Fruit fly (Drosophila melanogaster) whole organism, embryonic: ENCODE measurements around the gene CG16985.

ENCODE experiments used
- Aef1 ChIP-seq: fragments of 200-800 bp; sonication (Bioruptor generic); IDR thresholded peaks from 3 replicates; pipeline ENCODE4 v1.3.6; 2022; ENCODE audit warnings: missing biosample characterization, missing genetic modification characterization
- CG10543 ChIP-seq: fragments of 200-800 bp; sonication (Bioruptor generic); optimal IDR thresholded peaks from 3 replicates; lab custom pipeline; 2017; ENCODE audit warnings: missing biosample characterization, mild to moderate bottlenecking, missing genetic modification characterization, moderate library complexity
- CG11093 ChIP-seq: fragments of 200-800 bp; sonication (Bioruptor generic); IDR thresholded peaks from 3 replicates; pipeline ENCODE4 v1.3.6; 2022; ENCODE audit warnings: missing biosample characterization, missing genetic modification characterization
- CG12769 ChIP-seq: fragments of 200-800 bp; sonication (Bioruptor generic); optimal IDR thresholded peaks from 2 replicates; lab custom pipeline; 2019; ENCODE audit warnings: missing biosample characterization, mild to moderate bottlenecking, missing genetic modification characterization, moderate library complexity
- CG13287 ChIP-seq: fragments of 200-800 bp; sonication (Bioruptor generic); IDR thresholded peaks from 2 replicates; pipeline ENCODE4 v1.3.6; 2022; ENCODE audit warnings: missing biosample characterization, missing genetic modification characterization; ENCODE audit not compliant: partially characterized antibody
- CG13894 ChIP-seq: fragments of 200-800 bp; sonication (Bioruptor generic); optimal IDR thresholded peaks from 3 replicates; lab custom pipeline; 2018; ENCODE audit warnings: missing biosample characterization, mild to moderate bottlenecking, missing genetic modification characterization, moderate library complexity
- CG17385 ChIP-seq: fragments of 200-800 bp; sonication (Bioruptor generic); optimal IDR thresholded peaks from 3 replicates; lab custom pipeline; 2018; ENCODE audit warnings: missing biosample characterization, mild to moderate bottlenecking, missing genetic modification characterization
- CG17829 ChIP-seq: fragments of 200-800 bp; optimal IDR thresholded peaks from 2 replicates; lab custom pipeline; 2019; ENCODE audit warnings: missing biosample characterization, mild to moderate bottlenecking, missing genetic modification characterization, moderate library complexity
- CG2120 ChIP-seq: fragments of 200-800 bp; sonication (Bioruptor generic); optimal IDR thresholded peaks from 3 replicates; lab custom pipeline; 2016; ENCODE audit warnings: missing biosample characterization, missing genetic modification characterization
- CG2199 ChIP-seq: fragments of 200-800 bp; sonication (Bioruptor generic); IDR thresholded peaks from 3 replicates; pipeline ENCODE4 v1.3.6; 2022; ENCODE audit warnings: missing biosample characterization, missing genetic modification characterization
- CG31224 ChIP-seq: fragments of 200-800 bp; sonication (Bioruptor generic); IDR thresholded peaks from 2 replicates; pipeline ENCODE4 v1.3.6; 2022; ENCODE audit warnings: missing biosample characterization, missing genetic modification characterization
- CG31388 ChIP-seq: fragments of 200-800 bp; sonication (Bioruptor generic); optimal IDR thresholded peaks from 2 replicates; lab custom pipeline; 2016; ENCODE audit warnings: missing biosample characterization, missing genetic modification characterization
- CG3163 ChIP-seq: fragments of 200-800 bp; sonication (Bioruptor generic); optimal IDR thresholded peaks from 3 replicates; lab custom pipeline; 2016; ENCODE audit warnings: missing biosample characterization, missing genetic modification characterization
- CG32532 ChIP-seq: fragments of 200-800 bp; sonication (Bioruptor generic); IDR thresholded peaks from 2 replicates; pipeline ENCODE4 v1.3.6; 2022; ENCODE audit warnings: missing biosample characterization, missing genetic modification characterization
- CG34376 ChIP-seq: fragments of 200-800 bp; sonication (Bioruptor generic); optimal IDR thresholded peaks from 2 replicates; lab custom pipeline; 2018; ENCODE audit warnings: missing biosample characterization, mild to moderate bottlenecking, missing genetic modification characterization
- CG8290 ChIP-seq, 3 experiments: fragments of 200-800 bp; sonication (Bioruptor generic); optimal IDR thresholded peaks; 2 replicates each; lab custom pipeline; 2016 to 2019; ENCODE audit warnings: missing biosample characterization in 3 of 3, missing genetic modification characterization in 3 of 3, mild to moderate bottlenecking in 2 of 3, moderate library complexity in 1 of 3
- CHES-1-like ChIP-seq: fragments of 200-800 bp; sonication (Bioruptor generic); optimal IDR thresholded peaks from 2 replicates; lab custom pipeline; 2016; ENCODE audit warnings: missing biosample characterization, missing genetic modification characterization
- D19A ChIP-seq: fragments of 200-800 bp; optimal IDR thresholded peaks from 3 replicates; lab custom pipeline; 2019; ENCODE audit warnings: missing biosample characterization, mild to moderate bottlenecking, missing genetic modification characterization, moderate library complexity
- Dfd ChIP-seq, 2 experiments: fragments of >200 bp; optimal IDR thresholded peaks; 2 replicates each; lab custom pipeline; 2017; ENCODE audit warnings: missing biosample characterization in 2 of 2, missing genetic modification characterization in 2 of 2
- Dip2 ChIP-seq: fragments of 200-800 bp; sonication (Bioruptor generic); IDR thresholded peaks from 2 replicates; pipeline ENCODE4 v1.3.6; 2022; ENCODE audit warnings: missing biosample characterization, missing genetic modification characterization
- Dll ChIP-seq: fragments of 200-800 bp; sonication (Bioruptor generic); IDR thresholded peaks from 4 replicates; pipeline ENCODE4 v1.3.6; 2022; ENCODE audit warnings: missing biosample characterization, missing genetic modification characterization; ENCODE audit not compliant: partially characterized antibody
- Ets97D ChIP-seq: fragments of 200-800 bp; sonication (Bioruptor generic); optimal IDR thresholded peaks from 3 replicates; lab custom pipeline; 2016; ENCODE audit warnings: missing biosample characterization, missing genetic modification characterization
- MESR4 ChIP-seq: fragments of 200-800 bp; sonication (Bioruptor generic); optimal IDR thresholded peaks from 2 replicates; lab custom pipeline; 2018; ENCODE audit warnings: missing biosample characterization, mild to moderate bottlenecking, missing genetic modification characterization, moderate library complexity
- Med ChIP-seq: fragments of 200-800 bp; sonication (Bioruptor generic); peaks from one replicate; lab custom pipeline; 2016; ENCODE audit warnings: missing biosample characterization, missing genetic modification characterization, mild to moderate bottlenecking, inconsistent platforms, moderate library complexity
- NK7.1 ChIP-seq: fragments of 200-800 bp; sonication (Bioruptor generic); optimal IDR thresholded peaks from 3 replicates; lab custom pipeline; 2016; ENCODE audit warnings: missing biosample characterization, missing genetic modification characterization
- Side ChIP-seq: fragments of 200-800 bp; sonication (Bioruptor generic); optimal IDR thresholded peaks from 2 replicates; lab custom pipeline; 2016; ENCODE audit warnings: missing biosample characterization, missing genetic modification characterization
- Trl ChIP-seq, 3 experiments: fragments of >200 bp in 2 of 3; fragments of 200-800 bp in 1 of 3; sonication (Bioruptor generic) in 1 of 3; optimal IDR thresholded peaks; 2 replicates in 1 of 3; 3 replicates in 2 of 3; lab custom pipeline; 2016 to 2017; ENCODE audit warnings: missing biosample characterization in 1 of 3, missing genetic modification characterization in 1 of 3
- amos ChIP-seq: fragments of 200-800 bp; sonication (Bioruptor generic); IDR thresholded peaks from 2 replicates; pipeline ENCODE4 v1.3.6; 2022; ENCODE audit warnings: missing biosample characterization, missing genetic modification characterization; ENCODE audit not compliant: partially characterized antibody
- cg ChIP-seq: fragments of 200-800 bp; sonication (Bioruptor generic); optimal IDR thresholded peaks from 3 replicates; lab custom pipeline; 2019; ENCODE audit warnings: missing biosample characterization, mild to moderate bottlenecking, missing genetic modification characterization, moderate library complexity
- ftz-f1 ChIP-seq: fragments of 200-800 bp; sonication (Bioruptor generic); optimal IDR thresholded peaks from 2 replicates; lab custom pipeline; 2016; ENCODE audit warnings: missing biosample characterization, missing genetic modification characterization
- fu2 ChIP-seq: fragments of 200-800 bp; sonication (Bioruptor generic); optimal IDR thresholded peaks from 2 replicates; lab custom pipeline; 2016; ENCODE audit warnings: missing biosample characterization, missing genetic modification characterization
- h ChIP-seq: fragments of >200 bp; optimal IDR thresholded peaks from 2 replicates; lab custom pipeline; 2017
- her ChIP-seq: fragments of 200-800 bp; sonication (Bioruptor generic); optimal IDR thresholded peaks from 2 replicates; lab custom pipeline; 2016; ENCODE audit warnings: missing biosample characterization, missing genetic modification characterization
- inv ChIP-seq: fragments of 200-800 bp; sonication (Bioruptor generic); IDR thresholded peaks from 2 replicates; pipeline ENCODE4 v1.3.6; 2022; ENCODE audit warnings: missing biosample characterization, missing genetic modification characterization; ENCODE audit not compliant: partially characterized antibody
- jumu ChIP-seq: fragments of 200-800 bp; sonication (Bioruptor generic); optimal IDR thresholded peaks from 3 replicates; lab custom pipeline; 2016; ENCODE audit warnings: missing biosample characterization, missing genetic modification characterization
- klu ChIP-seq: fragments of 200-800 bp; sonication (Bioruptor generic); IDR thresholded peaks from 2 replicates; pipeline ENCODE4 v1.3.6; 2022; ENCODE audit warnings: missing biosample characterization, missing genetic modification characterization
- kni ChIP-seq: fragments of 200-800 bp; sonication (Bioruptor generic); optimal IDR thresholded peaks from 3 replicates; lab custom pipeline; 2017; ENCODE audit warnings: mild to moderate bottlenecking, missing biosample characterization, missing genetic modification reagents, missing genetic modification characterization
- lab ChIP-seq: fragments of 200-800 bp; sonication (Bioruptor generic); optimal IDR thresholded peaks from 3 replicates; lab custom pipeline; 2017; ENCODE audit warnings: missing biosample characterization, missing genetic modification characterization, mild to moderate bottlenecking, moderate library complexity, missing genetic modification reagents
- lola ChIP-seq, 3 experiments: fragments of >200 bp in 2 of 3; fragments of 200-800 bp in 1 of 3; sonication (Bioruptor generic) in 1 of 3; optimal IDR thresholded peaks; 2 replicates each; lab custom pipeline; 2017 to 2019; ENCODE audit warnings: missing biosample characterization in 3 of 3, missing genetic modification characterization in 3 of 3, mild to moderate bottlenecking in 1 of 3, moderate library complexity in 1 of 3
- mirr ChIP-seq: fragments of 200-800 bp; sonication (Bioruptor generic); optimal IDR thresholded peaks from 3 replicates; lab custom pipeline; 2018; ENCODE audit warnings: missing biosample characterization, mild to moderate bottlenecking, missing genetic modification characterization
- pzg ChIP-seq: fragments of 200-800 bp; sonication (Bioruptor generic); optimal IDR thresholded peaks from 3 replicates; lab custom pipeline; 2018; ENCODE audit warnings: missing biosample characterization, mild to moderate bottlenecking, missing genetic modification characterization, moderate library complexity
- rib ChIP-seq: fragments of 200-800 bp; sonication (Bioruptor generic); IDR thresholded peaks from 2 replicates; pipeline ENCODE4 v1.3.6; 2022; ENCODE audit warnings: missing biosample characterization, missing genetic modification characterization
- sisA ChIP-seq: fragments of 200-800 bp; sonication (Bioruptor generic); IDR thresholded peaks from 2 replicates; pipeline ENCODE4 v1.3.6; 2022; ENCODE audit warnings: missing biosample characterization, missing genetic modification characterization
- sr ChIP-seq: fragments of 200-800 bp; sonication (Bioruptor generic); IDR thresholded peaks from 3 replicates; pipeline ENCODE4 v1.3.6; 2022; ENCODE audit warnings: missing biosample characterization, missing genetic modification characterization
- sug ChIP-seq: fragments of 200-800 bp; optimal IDR thresholded peaks from 2 replicates; lab custom pipeline; 2019; ENCODE audit warnings: missing biosample characterization, mild to moderate bottlenecking, missing genetic modification characterization, moderate library complexity
- vnd ChIP-seq: fragments of 200-800 bp; sonication (Bioruptor generic); IDR thresholded peaks from 3 replicates; pipeline ENCODE4 v1.3.6; 2022; ENCODE audit warnings: missing biosample characterization, missing genetic modification characterization; ENCODE audit not compliant: partially characterized antibody
- yki ChIP-seq: fragments of >200 bp; optimal IDR thresholded peaks from 3 replicates; lab custom pipeline; 2018

Gene CG16985

DNA sequence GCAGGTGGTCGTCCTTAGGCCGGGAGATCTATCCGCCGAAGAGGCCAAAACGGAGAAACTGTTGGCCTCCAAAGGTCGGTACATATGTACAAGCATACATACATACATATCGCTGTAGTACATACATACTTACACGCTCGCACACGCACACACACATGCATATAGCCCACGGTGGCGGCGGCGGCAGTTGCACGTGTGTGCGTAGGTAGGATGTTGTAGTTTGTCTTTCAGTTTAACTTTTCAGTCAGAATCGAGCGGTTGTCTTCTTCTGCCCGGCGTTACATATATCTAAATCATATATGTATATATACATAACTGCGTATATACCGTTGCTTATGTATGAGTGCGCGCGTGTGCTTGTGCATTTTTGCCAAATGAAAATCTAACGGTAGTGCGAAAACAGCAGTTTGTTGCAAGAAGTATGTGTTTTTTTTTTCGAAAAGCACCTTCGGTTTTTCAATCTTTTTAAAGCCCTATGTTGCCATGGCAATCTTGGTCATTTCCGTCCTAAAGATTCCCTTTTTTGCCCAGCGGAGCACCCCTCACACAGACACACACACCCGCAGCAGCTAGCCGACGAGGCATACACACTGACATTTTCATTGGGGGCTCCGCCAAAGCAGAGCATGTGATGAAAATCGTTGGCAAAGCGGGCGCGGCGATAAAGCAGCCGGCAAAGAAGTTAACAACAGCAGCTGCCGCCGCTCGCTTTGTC is 33.1 kb downstream of the CG16985 start:
- TF ChIP-seq CG3163 = peak; percentile 14
- peak; percentile 82 for TF ChIP-seq Med (GFP tag; lab: Kevin White, UChicago)
- TF ChIP-seq CG31388 (GFP tag; lab: Kevin White, UChicago) = no peak
- TF ChIP-seq lola (GFP tag; optimal IDR thresholded peaks at IDR 0.05; lab: Kevin White, UChicago) = peak in 1 of 3 experiments; percentile 62
- no peak for TF ChIP-seq yki
- no peak for TF ChIP-seq her (GFP tag; lab: Kevin White, UChicago)
- peak; percentile 11 for TF ChIP-seq CHES-1-like
- peak; percentile 55; the same call in 1 of the 2 replicates for TF ChIP-seq CG13287 (GFP tag; lab: Robert Waterston, UW)
- peak; percentile 93 for TF ChIP-seq D19A (tag; lab: Kevin White, UChicago)
- peak; percentile 4 for TF ChIP-seq NK7.1 (GFP tag; lab: Kevin White, UChicago)
- TF ChIP-seq Side (GFP tag; lab: Kevin White, UChicago) = no peak
- peak; percentile 31 for TF ChIP-seq fu2 (GFP tag; lab: Kevin White, UChicago)
- TF ChIP-seq cg (GFP tag; lab: Kevin White, UChicago) = peak; percentile 88
- peak; percentile 43 for TF ChIP-seq CG17385 (GFP tag; lab: Kevin White, UChicago)
- no peak for TF ChIP-seq amos
- peak; percentile 94 for TF ChIP-seq MESR4 (GFP tag; lab: Kevin White, UChicago)
- 0 out of 3 replicates have a peak, but pooled peaks have one; percentile 20 for TF ChIP-seq CG2199 (GFP tag; lab: Robert Waterston, UW)
- TF ChIP-seq Ets97D (GFP tag; lab: Kevin White, UChicago) = peak; percentile 14
- 0 out of 2 replicates have a peak, but pooled peaks have one; percentile 8 for TF ChIP-seq inv (GFP tag; lab: Robert Waterston, UW)
- TF ChIP-seq Dll (GFP tag; lab: Robert Waterston, UW) = 0 out of 4 replicates have a peak, but pooled peaks have one; percentile 26
- TF ChIP-seq jumu (GFP tag; lab: Kevin White, UChicago) = peak; percentile 1

DNA sequence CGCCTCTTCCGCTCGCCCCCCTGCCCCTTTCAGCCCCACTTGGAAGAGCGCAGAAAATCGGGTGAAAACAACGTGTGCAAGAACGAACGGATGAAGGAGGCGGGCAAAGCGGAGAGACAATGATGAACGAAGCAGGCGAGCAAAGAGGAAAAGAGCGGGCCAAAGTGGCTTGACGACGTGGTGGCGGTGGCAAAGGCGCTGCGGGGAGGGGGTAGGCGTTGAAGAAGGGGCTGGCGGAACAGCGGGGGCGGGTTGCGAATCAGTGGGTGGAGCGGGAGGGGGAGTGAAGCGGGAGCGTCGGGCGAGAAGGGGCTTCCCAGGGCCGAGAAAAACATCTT is 33.6 kb downstream of the CG16985 start:
- no peak for TF ChIP-seq CG8290 (GFP tag; optimal IDR thresholded peaks at IDR 0.05; lab: Kevin White, UChicago)
- peak in 1 of 2 experiments; percentile 10 for TF ChIP-seq CG8290 (tag; optimal IDR thresholded peaks at IDR 0.05; lab: Kevin White, UChicago)
- peak; percentile 6 for TF ChIP-seq lab (GFP tag; lab: Kevin White, UChicago)
- no peak for TF ChIP-seq vnd (GFP tag; lab: Robert Waterston, UW)
- TF ChIP-seq sisA = 0 out of 2 replicates have a peak, but pooled peaks have one; percentile 19
- peak; percentile 7 for TF ChIP-seq CG34376
- TF ChIP-seq amos = peak; percentile 26; the same call in 1 of the 2 replicates
- 0 out of 3 replicates have a peak, but pooled peaks have one; percentile 19 for TF ChIP-seq CG11093 (GFP tag; lab: Robert Waterston, UW)
- TF ChIP-seq kni = no peak
- TF ChIP-seq Dfd (GFP tag; optimal IDR thresholded peaks at IDR 0.05; lab: Kevin White, UChicago) = peak in 1 of 2 experiments; percentile 5
- TF ChIP-seq CG13894 (tag; lab: Kevin White, UChicago) = peak; percentile 20
- TF ChIP-seq CG31224 = 0 out of 2 replicates have a peak, but pooled peaks have one; percentile 21
- TF ChIP-seq h (lab: Kevin White, UChicago) = peak; percentile 36
- TF ChIP-seq CG12769 = peak; percentile 58
- no peak for TF ChIP-seq Aef1 (GFP tag; lab: Robert Waterston, UW)
- peak; percentile 62 for TF ChIP-seq D19A (tag; lab: Kevin White, UChicago)
- TF ChIP-seq CG32532 (GFP tag; lab: Robert Waterston, UW) = peak; percentile 55
- TF ChIP-seq CG10543 = peak; percentile 35
- TF ChIP-seq mirr (GFP tag; lab: Kevin White, UChicago) = peak; percentile 22
- no peak for TF ChIP-seq CG17829 (tag; lab: Kevin White, UChicago)
- no peak for TF ChIP-seq Dip2 (GFP tag; lab: Robert Waterston, UW)
- TF ChIP-seq Trl (optimal IDR thresholded peaks at IDR 0.05; lab: Kevin White, UChicago) = peak; percentile 5 to 6
- no peak for TF ChIP-seq Trl (GFP tag; optimal IDR thresholded peaks at IDR 0.05; lab: Kevin White, UChicago)
- TF ChIP-seq pzg (GFP tag; lab: Kevin White, UChicago) = peak; percentile 20
- TF ChIP-seq ftz-f1 = peak; percentile 3
- peak; percentile 88 for TF ChIP-seq rib (GFP tag; lab: Robert Waterston, UW)
- TF ChIP-seq sr (GFP tag; lab: Robert Waterston, UW) = peak; percentile 87
- TF ChIP-seq CG2120 (GFP tag; lab: Kevin White, UChicago) = no peak
- TF ChIP-seq klu (GFP tag; lab: Robert Waterston, UW) = peak; percentile 66
- peak; percentile 26 for TF ChIP-seq sug
